Fruit fly (Drosophila melanogaster): ENCODE data around the gene CG1737.
A peak's percentile ranks its signal among the peaks of the same experiment; 100 is the strongest.

Gene CG1737

dm6 chrX:11359081-11359481 is 8.7 kb downstream of the CG1737 start, which contains the start of gene Pa1 (continued):
- TF ChIP-seq cas (GFP tag; IDR thresholded peaks at IDR 0.05) (no peak), hth (optimal IDR thresholded peaks at IDR 0.05) (no peak), Deaf1 (tag; optimal IDR thresholded peaks at IDR 0.05) (no peak), CG3163 (GFP tag; optimal IDR thresholded peaks at IDR 0.05) (no peak), CkIIα-i1 (GFP tag; IDR thresholded peaks at IDR 0.05) (no peak), chm (GFP tag; IDR thresholded peaks at IDR 0.05) (0 out of 2 replicates have a peak, but pooled peaks have one; percentile 12), tio (GFP tag; optimal IDR thresholded peaks at IDR 0.05) (no peak), CG14441 (GFP tag; IDR thresholded peaks at IDR 0.05) (no peak), CG34224 (GFP tag; IDR thresholded peaks at IDR 0.05; ENCODE audit: partially characterized antibody) (peak; percentile 76), CG3847 (GFP tag; IDR thresholded peaks at IDR 0.05) (0 out of 2 replicates have a peak, but pooled peaks have one; percentile 22), disco-r (GFP tag; optimal IDR thresholded peaks at IDR 0.05) (no peak), CG8359 (GFP tag; optimal IDR thresholded peaks at IDR 0.05; ENCODE audit: borderline replicate concordance) (no peak), CG30431 (GFP tag; optimal IDR thresholded peaks at IDR 0.05) (no peak), amos (GFP tag; IDR thresholded peaks at IDR 0.05; ENCODE audit: partially characterized antibody) (peak; percentile 70; the same call in 1 of the 2 replicates), Ada2b (GFP tag; IDR thresholded peaks at IDR 0.05) (no peak), CG2202 (tag; optimal IDR thresholded peaks at IDR 0.05) (no peak), pan (optimal IDR thresholded peaks at IDR 0.05) (no peak), pan (GFP tag; optimal IDR thresholded peaks at IDR 0.05 in 1 of 2, IDR thresholded peaks at IDR 0.05 in 1 of 2) (no peak), CG8290 (GFP tag; optimal IDR thresholded peaks at IDR 0.05) (no peak), CG8290 (tag; optimal IDR thresholded peaks at IDR 0.05) (no peak), mam (GFP tag; optimal IDR thresholded peaks at IDR 0.05) (peak; percentile 13), Dbx (GFP tag; IDR thresholded peaks at IDR 0.05) (no peak), Bgb (GFP tag; IDR thresholded peaks at IDR 0.05; ENCODE audit: partially characterized antibody) (peak; percentile 80), ERR (GFP tag; optimal IDR thresholded peaks at IDR 0.05) (no peak), sna (GFP tag; IDR thresholded peaks at IDR 0.05; ENCODE audit: partially characterized antibody) (peak; percentile 56; the same call in 1 of the 2 replicates), CG42726 (GFP tag; IDR thresholded peaks at IDR 0.05; ENCODE audit: partially characterized antibody) (no peak), Xbp1 (GFP tag; optimal IDR thresholded peaks at IDR 0.05) (no peak), Chrac-16 (GFP tag; optimal IDR thresholded peaks at IDR 0.05) (no peak), pnt (GFP tag; optimal IDR thresholded peaks at IDR 0.05) (no peak), CG10979 (tag; optimal IDR thresholded peaks at IDR 0.05) (no peak), Abd-B (GFP tag; optimal IDR thresholded peaks at IDR 0.05) (no peak), chinmo (GFP tag; IDR thresholded peaks at IDR 0.05; ENCODE audit: partially characterized antibody) (no peak), CG43689 (GFP tag; IDR thresholded peaks at IDR 0.05) (no peak), abd-A (tag; optimal IDR thresholded peaks at IDR 0.05) (no peak), Dip2 (GFP tag; IDR thresholded peaks at IDR 0.05) (no peak), az2 (GFP tag; optimal IDR thresholded peaks at IDR 0.05) (no peak), B-H2 (GFP tag; optimal IDR thresholded peaks at IDR 0.05) (no peak), CG11723 (GFP tag; optimal IDR thresholded peaks at IDR 0.05) (no peak), CG9215 (GFP tag; IDR thresholded peaks at IDR 0.05) (no peak), Rx (GFP tag; IDR thresholded peaks at IDR 0.05) (no peak), CG5180 (GFP tag; optimal IDR thresholded peaks at IDR 0.05) (no peak), tgo (GFP tag; IDR thresholded peaks at IDR 0.05) (no peak), shn (GFP tag; optimal IDR thresholded peaks at IDR 0.05) (no peak), dan (GFP tag; IDR thresholded peaks at IDR 0.05) (no peak), CG9727 (GFP tag; optimal IDR thresholded peaks at IDR 0.05) (no peak), vnd (GFP tag; IDR thresholded peaks at IDR 0.05; ENCODE audit: partially characterized antibody) (peak; percentile 54; the same call in 2 of the 3 replicates), CG17361 (GFP tag; IDR thresholded peaks at IDR 0.05) (no peak), HLH4C (GFP tag; IDR thresholded peaks at IDR 0.05; ENCODE audit: partially characterized antibody) (peak; percentile 80), dysf (GFP tag; IDR thresholded peaks at IDR 0.05) (no peak), exex (tag; optimal IDR thresholded peaks at IDR 0.05) (no peak), fd102C (GFP tag; optimal IDR thresholded peaks at IDR 0.05) (no peak), Dfd (GFP tag; optimal IDR thresholded peaks at IDR 0.05) (no peak)
